Fruit fly (Drosophila melanogaster) whole organism, embryonic: ENCODE results near the gene CG32720.

Experiments used
- Bgb ChIP-seq: fragments of 200-800 bp; sonication (Bioruptor generic); IDR thresholded peaks from 2 replicates; pipeline ENCODE4 v1.3.6; 2022; ENCODE audit warnings: missing biosample characterization, missing genetic modification characterization; ENCODE audit not compliant: partially characterized antibody
- Blimp-1 ChIP-seq: fragments of 200-800 bp; sonication (Bioruptor generic); optimal IDR thresholded peaks from 3 replicates; lab custom pipeline; 2018; ENCODE audit warnings: missing biosample characterization, missing genetic modification characterization, mild to moderate bottlenecking, moderate library complexity, missing genetic modification reagents
- CG11723 ChIP-seq: fragments of 200-800 bp; sonication (Bioruptor generic); optimal IDR thresholded peaks from 2 replicates; lab custom pipeline; 2017; ENCODE audit warnings: missing biosample characterization, mild to moderate bottlenecking, missing genetic modification characterization
- CG13296 ChIP-seq: fragments of 200-800 bp; sonication (Bioruptor generic); optimal IDR thresholded peaks from 3 replicates; lab custom pipeline; 2018; ENCODE audit warnings: missing biosample characterization, mild to moderate bottlenecking, missing genetic modification characterization
- CG13624 ChIP-seq: fragments of 200-800 bp; sonication (Bioruptor generic); optimal IDR thresholded peaks from 2 replicates; lab custom pipeline; 2016; ENCODE audit warnings: missing biosample characterization, missing genetic modification characterization
- CG15269 ChIP-seq: fragments of 200-800 bp; sonication (Bioruptor generic); optimal IDR thresholded peaks from 2 replicates; lab custom pipeline; 2018; ENCODE audit warnings: missing biosample characterization, mild to moderate bottlenecking, missing genetic modification characterization, moderate library complexity
- CG15514 ChIP-seq: fragments of 200-800 bp; sonication (Bioruptor generic); optimal IDR thresholded peaks from 3 replicates; lab custom pipeline; 2017; ENCODE audit warnings: missing biosample characterization, missing genetic modification characterization, mild to moderate bottlenecking, moderate library complexity, missing genetic modification reagents
- CG18262 ChIP-seq: fragments of 200-800 bp; optimal IDR thresholded peaks from 3 replicates; lab custom pipeline; 2019; ENCODE audit warnings: missing biosample characterization, mild to moderate bottlenecking, missing genetic modification characterization, moderate library complexity
- CG2116 ChIP-seq: fragments of 200-800 bp; sonication (Bioruptor generic); optimal IDR thresholded peaks from 3 replicates; lab custom pipeline; 2018; ENCODE audit warnings: missing biosample characterization, mild to moderate bottlenecking, missing genetic modification characterization
- CG2678 ChIP-seq: fragments of 200-800 bp; sonication (Bioruptor generic); optimal IDR thresholded peaks from 3 replicates; lab custom pipeline; 2019; ENCODE audit warnings: missing biosample characterization, mild to moderate bottlenecking, missing genetic modification characterization, moderate library complexity
- CG34422 ChIP-seq: fragments of 200-800 bp; sonication (Bioruptor generic); IDR thresholded peaks from 3 replicates; pipeline ENCODE4 v1.3.6; 2022; ENCODE audit warnings: missing biosample characterization, missing genetic modification characterization
- CG3838 ChIP-seq: fragments of 200-800 bp; sonication (Bioruptor generic); optimal IDR thresholded peaks from 3 replicates; lab custom pipeline; 2016; ENCODE audit warnings: missing biosample characterization, missing genetic modification characterization
- CG4360 ChIP-seq: fragments of 200-800 bp; sonication (Bioruptor generic); IDR thresholded peaks from 2 replicates; pipeline ENCODE4 v1.3.6; 2022; ENCODE audit warnings: missing biosample characterization, missing genetic modification characterization
- CG5245 ChIP-seq: fragments of 200-800 bp; sonication (Bioruptor generic); optimal IDR thresholded peaks from 3 replicates; lab custom pipeline; 2016; ENCODE audit warnings: missing biosample characterization, missing genetic modification characterization
- CG7786 ChIP-seq: fragments of 200-800 bp; sonication (Bioruptor generic); optimal IDR thresholded peaks from 2 replicates; lab custom pipeline; 2016; ENCODE audit warnings: missing biosample characterization, missing genetic modification characterization
- CG7963 ChIP-seq: fragments of 200-800 bp; sonication (Bioruptor generic); IDR thresholded peaks from 3 replicates; pipeline ENCODE4 v1.3.6; 2022; ENCODE audit warnings: missing biosample characterization, missing genetic modification characterization; ENCODE audit not compliant: partially characterized antibody
- CG8290 ChIP-seq, 3 experiments: fragments of 200-800 bp; sonication (Bioruptor generic); optimal IDR thresholded peaks; 2 replicates each; lab custom pipeline; 2016 to 2019; ENCODE audit warnings: missing biosample characterization in 3 of 3, missing genetic modification characterization in 3 of 3, mild to moderate bottlenecking in 2 of 3, moderate library complexity in 1 of 3
- CG8924 ChIP-seq: fragments of 200-800 bp; optimal IDR thresholded peaks from 3 replicates; lab custom pipeline; 2019; ENCODE audit warnings: missing biosample characterization, mild to moderate bottlenecking, missing genetic modification characterization, moderate library complexity
- Fer1 ChIP-seq: fragments of 200-800 bp; sonication (Bioruptor generic); optimal IDR thresholded peaks from 2 replicates; lab custom pipeline; 2017; ENCODE audit warnings: missing biosample characterization, mild to moderate bottlenecking, missing genetic modification characterization
- Lim3 ChIP-seq: fragments of 200-800 bp; sonication (Bioruptor generic); IDR thresholded peaks from 2 replicates; pipeline ENCODE4 v1.3.6; 2022; ENCODE audit warnings: missing biosample characterization, missing genetic modification characterization
- Lpt ChIP-seq: fragments of >200 bp; optimal IDR thresholded peaks from 2 replicates; lab custom pipeline; 2018; ENCODE audit warnings: missing biosample characterization, missing genetic modification characterization
- MBD-R2 ChIP-seq: fragments of 200-800 bp; sonication (Bioruptor generic); IDR thresholded peaks from 2 replicates; pipeline ENCODE4 v1.3.6; 2022; ENCODE audit warnings: missing biosample characterization, missing genetic modification characterization
- Mes4 ChIP-seq: fragments of 200-800 bp; sonication (Bioruptor generic); optimal IDR thresholded peaks from 2 replicates; lab custom pipeline; 2016; ENCODE audit warnings: missing biosample characterization, missing genetic modification characterization
- Myb ChIP-seq: fragments of 200-800 bp; sonication (Bioruptor generic); optimal IDR thresholded peaks from 2 replicates; lab custom pipeline; 2016; ENCODE audit warnings: missing biosample characterization, missing genetic modification characterization
- PHDP ChIP-seq: fragments of 200-800 bp; sonication (Bioruptor generic); optimal IDR thresholded peaks from 3 replicates; lab custom pipeline; 2018; ENCODE audit warnings: missing biosample characterization, mild to moderate bottlenecking, missing genetic modification characterization, moderate library complexity
- Ssrp ChIP-seq: fragments of 200-800 bp; sonication (Bioruptor generic); optimal IDR thresholded peaks from 2 replicates; lab custom pipeline; 2018; ENCODE audit warnings: missing biosample characterization, mild to moderate bottlenecking, missing genetic modification characterization, moderate library complexity
- Usf ChIP-seq: fragments of 200-800 bp; sonication (Bioruptor generic); optimal IDR thresholded peaks from 2 replicates; lab custom pipeline; 2017; ENCODE audit warnings: missing genotype, missing biosample characterization, missing genetic modification characterization
- abd-A ChIP-seq: fragments of 200-800 bp; sonication (Bioruptor generic); optimal IDR thresholded peaks from 3 replicates; lab custom pipeline; 2019; ENCODE audit warnings: missing biosample characterization, mild to moderate bottlenecking, missing genetic modification characterization, moderate library complexity
- az2 ChIP-seq: fragments of 200-800 bp; sonication (Bioruptor generic); optimal IDR thresholded peaks from 3 replicates; lab custom pipeline; 2016; ENCODE audit warnings: missing biosample characterization, missing genetic modification characterization
- bab2 ChIP-seq: fragments of 200-800 bp; sonication (Bioruptor generic); optimal IDR thresholded peaks from 2 replicates; lab custom pipeline; 2016; ENCODE audit warnings: missing biosample characterization, missing genetic modification characterization
- bigmax ChIP-seq: fragments of 200-800 bp; sonication (Bioruptor generic); optimal IDR thresholded peaks from 2 replicates; lab custom pipeline; 2018; ENCODE audit warnings: missing biosample characterization, mild to moderate bottlenecking, missing genetic modification characterization
- caup ChIP-seq: fragments of 200-800 bp; sonication (Bioruptor generic); optimal IDR thresholded peaks from 3 replicates; lab custom pipeline; 2017; ENCODE audit warnings: missing biosample characterization, mild to moderate bottlenecking, missing genetic modification characterization, moderate library complexity; ENCODE audit not compliant: severe bottlenecking
- chif ChIP-seq, 2 experiments: fragments of 200-800 bp; sonication (Bioruptor generic); optimal IDR thresholded peaks; 3 replicates each; lab custom pipeline; 2016; ENCODE audit warnings: missing biosample characterization in 2 of 2, missing genetic modification characterization in 2 of 2
- dysf ChIP-seq: fragments of 200-800 bp; sonication (Bioruptor generic); IDR thresholded peaks from 3 replicates; pipeline ENCODE4 v1.3.6; 2022; ENCODE audit warnings: missing biosample characterization, missing genetic modification characterization
- exex ChIP-seq: fragments of 200-800 bp; sonication (Bioruptor generic); optimal IDR thresholded peaks from 4 replicates; lab custom pipeline; 2018; ENCODE audit warnings: missing biosample characterization, mild to moderate bottlenecking, missing genetic modification characterization, moderate library complexity
- ftz-f1 ChIP-seq: fragments of 200-800 bp; sonication (Bioruptor generic); optimal IDR thresholded peaks from 2 replicates; lab custom pipeline; 2016; ENCODE audit warnings: missing biosample characterization, missing genetic modification characterization
- gcm2 ChIP-seq: fragments of 200-800 bp; sonication (Bioruptor generic); optimal IDR thresholded peaks from 2 replicates; lab custom pipeline; 2016; ENCODE audit warnings: missing biosample characterization, missing genetic modification characterization
- gt ChIP-seq: fragments of 200-800 bp; sonication (Bioruptor generic); IDR thresholded peaks from 2 replicates; pipeline ENCODE4 v1.3.6; 2022; ENCODE audit warnings: missing biosample characterization, missing genetic modification characterization
- kah ChIP-seq: fragments of 200-800 bp; sonication (Bioruptor generic); optimal IDR thresholded peaks from 2 replicates; lab custom pipeline; 2018; ENCODE audit warnings: missing biosample characterization, mild to moderate bottlenecking, missing genetic modification characterization
- lmd ChIP-seq: fragments of 200-800 bp; sonication (Bioruptor generic); IDR thresholded peaks from 2 replicates; pipeline ENCODE4 v1.3.6; 2022; ENCODE audit warnings: missing biosample characterization, missing genetic modification characterization
- nerfin-1 ChIP-seq: fragments of 200-800 bp; sonication (Bioruptor generic); optimal IDR thresholded peaks from 3 replicates; lab custom pipeline; 2019; ENCODE audit warnings: missing biosample characterization, mild to moderate bottlenecking, missing genetic modification characterization, moderate library complexity
- oc ChIP-seq: fragments of 200-800 bp; sonication (Bioruptor generic); optimal IDR thresholded peaks from 2 replicates; lab custom pipeline; 2018; ENCODE audit warnings: missing biosample characterization, mild to moderate bottlenecking, missing genetic modification characterization, moderate library complexity
- pan ChIP-seq, 4 experiments: fragments of >200 bp in 3 of 4; fragments of 200-800 bp in 1 of 4; sonication (Bioruptor generic) in 1 of 4; optimal IDR thresholded peaks in 3 of 4; IDR thresholded peaks in 1 of 4; 2 replicates each; pipeline versions ENCODE4 v1.3.6 to Lab custom; 2017 to 2022; ENCODE audit warnings: missing biosample characterization in 2 of 4, missing genetic modification characterization in 2 of 4, mixed read lengths in 1 of 4
- pb ChIP-seq: fragments of 200-800 bp; sonication (Bioruptor generic); optimal IDR thresholded peaks from 3 replicates; lab custom pipeline; 2016; ENCODE audit warnings: missing biosample characterization, missing genetic modification characterization
- pnt ChIP-seq: fragments of 200-800 bp; sonication (Bioruptor generic); optimal IDR thresholded peaks from 3 replicates; lab custom pipeline; 2016; ENCODE audit warnings: missing biosample characterization, missing genetic modification characterization
- pros ChIP-seq: fragments of 200-800 bp; sonication (Bioruptor generic); optimal IDR thresholded peaks from 3 replicates; lab custom pipeline; 2019; ENCODE audit warnings: missing biosample characterization, mild to moderate bottlenecking, missing genetic modification characterization, moderate library complexity
- sima ChIP-seq: fragments of 200-800 bp; sonication (Bioruptor generic); optimal IDR thresholded peaks from 2 replicates; lab custom pipeline; 2016; ENCODE audit warnings: missing biosample characterization, missing genetic modification characterization
- tup ChIP-seq: fragments of 200-800 bp; sonication (Bioruptor generic); optimal IDR thresholded peaks from 2 replicates; lab custom pipeline; 2016; ENCODE audit warnings: missing biosample characterization, mild to moderate bottlenecking, missing genetic modification characterization, moderate library complexity
- wdn ChIP-seq: fragments of 200-800 bp; sonication (Bioruptor generic); IDR thresholded peaks from 2 replicates; pipeline ENCODE4 v1.3.6; 2022; ENCODE audit warnings: missing biosample characterization, missing genetic modification characterization
- yki ChIP-seq: fragments of >200 bp; optimal IDR thresholded peaks from 3 replicates; lab custom pipeline; 2018
- zfh1 ChIP-seq: fragments of 200-800 bp; sonication (Bioruptor generic); IDR thresholded peaks from 3 replicates; pipeline ENCODE4 v1.3.6; 2022; ENCODE audit warnings: missing biosample characterization, missing genetic modification characterization

The CG32720 gene

DNA sequence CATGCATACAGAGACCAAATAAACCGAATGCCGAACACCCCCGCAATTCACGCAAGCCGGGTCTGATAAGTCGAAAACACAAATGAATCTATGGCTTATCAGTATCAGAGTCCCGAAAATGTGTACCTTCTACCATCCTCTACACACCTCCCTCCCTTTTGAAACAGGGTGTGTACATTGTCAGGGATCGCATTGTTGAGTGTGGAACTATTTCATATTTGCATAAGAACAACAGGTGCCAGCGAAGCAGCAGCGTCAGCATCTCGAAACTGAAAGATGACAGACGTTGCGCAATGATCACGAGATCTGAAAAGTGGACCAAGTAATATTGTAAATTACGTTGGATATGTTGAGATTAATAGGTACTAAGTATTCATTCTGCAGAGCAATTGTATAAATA is 43.1 kb upstream of the CG32720 start (continued):
- no peak for TF ChIP-seq CG7786
- TF ChIP-seq CG7963 (GFP tag; lab: Robert Waterston, UW) = no peak
- TF ChIP-seq yki (lab: Kevin White, UChicago) = no peak
- TF ChIP-seq ftz-f1 (GFP tag; lab: Kevin White, UChicago) = no peak
- TF ChIP-seq Fer1 (GFP tag; lab: Kevin White, UChicago) = no peak
- no peak for TF ChIP-seq MBD-R2 (GFP tag; lab: Robert Waterston, UW)
- no peak for TF ChIP-seq CG8924 (tag; lab: Kevin White, UChicago)
- TF ChIP-seq lmd (GFP tag; lab: Robert Waterston, UW) = no peak
- no peak for TF ChIP-seq tup (GFP tag; lab: Kevin White, UChicago)
- no peak for TF ChIP-seq CG2678 (tag; lab: Kevin White, UChicago)
- TF ChIP-seq PHDP (tag; lab: Kevin White, UChicago) = no peak
- TF ChIP-seq Myb (GFP tag; lab: Kevin White, UChicago) = no peak
- no peak for TF ChIP-seq az2 (GFP tag; lab: Kevin White, UChicago)
- no peak for TF ChIP-seq CG13296 (GFP tag; lab: Kevin White, UChicago)
- no peak for TF ChIP-seq gt (GFP tag; lab: Robert Waterston, UW)
- no peak for TF ChIP-seq CG2116 (GFP tag; lab: Kevin White, UChicago)
- TF ChIP-seq nerfin-1 (tag; lab: Kevin White, UChicago) = peak; percentile 19
- no peak for TF ChIP-seq Ssrp (tag; lab: Kevin White, UChicago)
- peak in 1 of 2 experiments; percentile 12 for TF ChIP-seq chif (GFP tag; optimal IDR thresholded peaks at IDR 0.05; lab: Kevin White, UChicago)
- TF ChIP-seq caup (GFP tag; lab: Kevin White, UChicago) = no peak
- TF ChIP-seq exex (tag; lab: Kevin White, UChicago) = no peak
- no peak for TF ChIP-seq dysf (GFP tag; lab: Robert Waterston, UW)
- TF ChIP-seq CG8290 (GFP tag; optimal IDR thresholded peaks at IDR 0.05; lab: Kevin White, UChicago) = no peak
- peak in 1 of 2 experiments; percentile 16 for TF ChIP-seq CG8290 (tag; optimal IDR thresholded peaks at IDR 0.05; lab: Kevin White, UChicago)
- no peak for TF ChIP-seq bigmax (GFP tag; lab: Kevin White, UChicago)
- TF ChIP-seq Lim3 = no peak
- no peak for TF ChIP-seq CG5245 (GFP tag; lab: Kevin White, UChicago)
- TF ChIP-seq pros (GFP tag; lab: Kevin White, UChicago) = no peak
- no peak for TF ChIP-seq pnt (GFP tag; lab: Kevin White, UChicago)
- no peak for TF ChIP-seq CG11723 (GFP tag; lab: Kevin White, UChicago)
- TF ChIP-seq bab2 = no peak
- TF ChIP-seq gcm2 (GFP tag; lab: Kevin White, UChicago) = no peak
- no peak for TF ChIP-seq wdn (GFP tag; lab: Robert Waterston, UW)
- no peak for TF ChIP-seq abd-A
- no peak for TF ChIP-seq Lpt (GFP tag; lab: Kevin White, UChicago)
- no peak for TF ChIP-seq pan (optimal IDR thresholded peaks at IDR 0.05; lab: Kevin White, UChicago)
- no peak for TF ChIP-seq pan (GFP tag; optimal IDR thresholded peaks at IDR 0.05 in 1 of 2, IDR thresholded peaks at IDR 0.05 in 1 of 2)
- TF ChIP-seq kah = no peak
- no peak for TF ChIP-seq Usf (GFP tag; lab: Kevin White, UChicago)
- TF ChIP-seq CG18262 (tag; lab: Kevin White, UChicago) = no peak
- TF ChIP-seq CG34422 (GFP tag; lab: Robert Waterston, UW) = no peak
- no peak for TF ChIP-seq CG4360 (GFP tag; lab: Robert Waterston, UW)
- TF ChIP-seq oc (tag; lab: Kevin White, UChicago) = no peak
- no peak for TF ChIP-seq sima (GFP tag; lab: Kevin White, UChicago)
- no peak for TF ChIP-seq CG3838 (GFP tag; lab: Kevin White, UChicago)
- TF ChIP-seq Bgb = no peak
- TF ChIP-seq zfh1 = 0 out of 3 replicates have a peak, but pooled peaks have one; percentile 34
- TF ChIP-seq Mes4 (GFP tag; lab: Kevin White, UChicago) = no peak
- no peak for TF ChIP-seq CG15514 (GFP tag; lab: Kevin White, UChicago)
- TF ChIP-seq Blimp-1 (GFP tag; lab: Kevin White, UChicago) = peak; percentile 16
- TF ChIP-seq CG15269 (tag; lab: Kevin White, UChicago) = no peak
- TF ChIP-seq pb (GFP tag; lab: Kevin White, UChicago) = no peak
- TF ChIP-seq CG13624 (GFP tag; lab: Kevin White, UChicago) = no peak
